Worm (Caenorhabditis elegans): ENCODE measurements around the gene eel-1.

- TF ChIP-seq ref-1 (GFP tag; conservative IDR thresholded peaks at IDR 0.05), result no peak
- no peak for TF ChIP-seq cog-1 (tag; optimal IDR thresholded peaks at IDR 0.05)
- no peak for TF ChIP-seq med-1 (GFP tag; optimal IDR thresholded peaks at IDR 0.05; ENCODE audit: insufficient read depth)
- TF ChIP-seq flt-1 (GFP tag; IDR thresholded peaks at IDR 0.05), result no peak
- TF ChIP-seq T22C8.4 (GFP tag; IDR thresholded peaks at IDR 0.05), result no peak
Observed at ce11 chrIV:3028842-3029241, 21.1 kb downstream of the eel-1 start, which contains the start of gene ndnf-1.

All from whole organism, midembryonic.